Worm (Caenorhabditis elegans) whole organism, L4 larva: ENCODE data around the gene hipr-1.

Experiments used
- D1046.2 ChIP-seq: fragments of 200-800 bp; sonication (Bioruptor generic); IDR thresholded peaks from 2 replicates; pipeline ENCODE4 v1.3.6; 2022; ENCODE audit warnings: missing genetic modification characterization, missing compliant biosample characterization
- F37D6.2 ChIP-seq: sonication (generic microtip); optimal IDR thresholded peaks from 2 replicates; lab custom pipeline; 2016; ENCODE audit warnings: mild to moderate bottlenecking, missing genetic modification characterization, missing compliant biosample characterization
- R02D3.7 ChIP-seq: fragments of 150-350 bp; sonication (generic microtip); optimal IDR thresholded peaks from 3 replicates; lab custom pipeline; 2014; ENCODE audit warnings: missing biosample characterization, missing genetic modification characterization
- T20F7.1 ChIP-seq: fragments of 200-800 bp; sonication (Bioruptor generic); optimal IDR thresholded peaks from 2 replicates; lab custom pipeline; 2018; ENCODE audit warnings: mild to moderate bottlenecking, missing genetic modification characterization, missing compliant biosample characterization
- Y48G9A.11 ChIP-seq: fragments of 200-800 bp; sonication (Bioruptor generic); IDR thresholded peaks from 2 replicates; pipeline ENCODE4 v1.3.6; 2022; ENCODE audit warnings: missing genetic modification reagents, missing genetic modification characterization, missing compliant biosample characterization
- Y5F2A.4 ChIP-seq: fragments of 200-800 bp; sonication (Bioruptor generic); optimal IDR thresholded peaks from 2 replicates; lab custom pipeline; 2018; ENCODE audit warnings: mild to moderate bottlenecking, missing genetic modification characterization, missing compliant biosample characterization
- Y75B8A.6 ChIP-seq: fragments of 200-800 bp; sonication (Bioruptor generic); IDR thresholded peaks from 2 replicates; pipeline ENCODE4 v1.3.6; 2022; ENCODE audit warnings: missing genetic modification reagents, missing genetic modification characterization, missing compliant biosample characterization
- ZK337.2 ChIP-seq: fragments of 200-800 bp; sonication (Bioruptor generic); IDR thresholded peaks from 2 replicates; pipeline ENCODE4 v1.3.6; 2022; ENCODE audit warnings: missing genetic modification reagents, missing genetic modification characterization, missing compliant biosample characterization
- ZK546.5 ChIP-seq, 2 experiments: sonication (generic microtip); optimal IDR thresholded peaks; 2 replicates each; lab custom pipeline; 2017; ENCODE audit warnings: missing biosample characterization in 2 of 2, missing genetic modification characterization in 2 of 2
- aha-1 ChIP-seq: fragments of 150-350 bp; peaks from one replicate; lab custom pipeline; 2014; ENCODE audit warnings: missing biosample characterization, missing genetic modification characterization
- arid-1 ChIP-seq: fragments of 200-800 bp; sonication (Bioruptor generic); conservative IDR thresholded peaks from 2 replicates; pipeline ENCODE4 v1.3.6; 2022; ENCODE audit warnings: missing genetic modification reagents, missing genetic modification characterization, missing compliant biosample characterization
- ceh-82 ChIP-seq: sonication (generic microtip); optimal IDR thresholded peaks from 2 replicates; lab custom pipeline; 2017; ENCODE audit warnings: missing biosample characterization, missing genetic modification characterization
- cey-2 ChIP-seq: sonication (generic microtip); optimal IDR thresholded peaks from 3 replicates; lab custom pipeline; 2017; ENCODE audit warnings: missing genetic modification characterization, mild to moderate bottlenecking, missing compliant biosample characterization, antibody characterized with exemption, borderline replicate concordance; ENCODE audit not compliant: insufficient read depth
- daf-12 ChIP-seq: fragments of 150-350 bp; optimal IDR thresholded peaks from 2 replicates; lab custom pipeline; 2014; ENCODE audit warnings: missing biosample characterization, missing genetic modification reagents, missing genetic modification characterization
- daf-8 ChIP-seq: fragments of 200-800 bp; sonication (Bioruptor generic); IDR thresholded peaks from 2 replicates; pipeline ENCODE4 v1.3.6; 2022; ENCODE audit warnings: missing genetic modification characterization, missing compliant biosample characterization
- dmd-8 ChIP-seq: fragments of 200-800 bp; sonication (Bioruptor generic); IDR thresholded peaks from 2 replicates; pipeline ENCODE4 v1.3.6; 2022; ENCODE audit warnings: missing genetic modification characterization, missing compliant biosample characterization
- dmd-9 ChIP-seq: fragments of 200-800 bp; sonication (Bioruptor generic); IDR thresholded peaks from 2 replicates; pipeline ENCODE4 v1.3.6; 2022; ENCODE audit warnings: missing genetic modification reagents, missing genetic modification characterization, missing compliant biosample characterization
- egl-43 ChIP-seq: fragments of 200-800 bp; sonication (Bioruptor generic); IDR thresholded peaks from 2 replicates; pipeline ENCODE4 v1.3.6; 2022; ENCODE audit warnings: missing genetic modification reagents, missing genetic modification characterization, missing compliant biosample characterization
- fos-1 ChIP-seq: fragments of 150-350 bp; optimal IDR thresholded peaks from 2 replicates; lab custom pipeline; 2014; ENCODE audit warnings: missing biosample characterization, missing genetic modification characterization
- gei-8 ChIP-seq: fragments of 200-800 bp; sonication (Bioruptor generic); optimal IDR thresholded peaks from 2 replicates; lab custom pipeline; 2018; ENCODE audit warnings: mild to moderate bottlenecking, missing genetic modification characterization, missing compliant biosample characterization
- hmg-1.1 ChIP-seq: fragments of 200-800 bp; sonication (Bioruptor generic); IDR thresholded peaks from 2 replicates; pipeline ENCODE4 v1.3.6; 2022; ENCODE audit warnings: missing genetic modification reagents, missing genetic modification characterization, missing compliant biosample characterization
- jun-1 ChIP-seq: fragments of 150-350 bp; optimal IDR thresholded peaks from 2 replicates; lab custom pipeline; 2014; ENCODE audit warnings: missing biosample characterization, missing genetic modification reagents, missing genetic modification characterization
- lim-7 ChIP-seq: fragments of 200-800 bp; sonication (Bioruptor generic); IDR thresholded peaks from 2 replicates; pipeline ENCODE4 v1.3.6; 2022; ENCODE audit warnings: missing genetic modification characterization, missing compliant biosample characterization
- lin-15B ChIP-seq: fragments of 150-350 bp; sonication (generic microtip); optimal IDR thresholded peaks from 3 replicates; lab custom pipeline; 2014; ENCODE audit warnings: missing biosample characterization, missing genetic modification characterization
- lir-3 ChIP-seq: sonication (generic microtip); optimal IDR thresholded peaks from 2 replicates; lab custom pipeline; 2016; ENCODE audit warnings: mild to moderate bottlenecking, missing genetic modification characterization, missing compliant biosample characterization
- mdt-29 ChIP-seq: fragments of 200-800 bp; sonication (Bioruptor generic); IDR thresholded peaks from 2 replicates; pipeline ENCODE4 v1.3.6; 2022; ENCODE audit warnings: missing genetic modification reagents, missing genetic modification characterization, missing compliant biosample characterization
- mes-2 ChIP-seq: sonication (generic microtip); optimal IDR thresholded peaks from 2 replicates; lab custom pipeline; 2016; ENCODE audit warnings: missing genotype, mild to moderate bottlenecking, missing genetic modification characterization, missing compliant biosample characterization; ENCODE audit not compliant: poor library complexity, severe bottlenecking
- mxl-2 ChIP-seq: fragments of 200-800 bp; sonication (Bioruptor generic); conservative IDR thresholded peaks from 2 replicates; pipeline ENCODE4 v1.3.6; 2022; ENCODE audit warnings: missing genetic modification reagents, missing genetic modification characterization, missing compliant biosample characterization
- nhr-11 ChIP-seq: fragments of 150-350 bp; optimal IDR thresholded peaks from 2 replicates; lab custom pipeline; 2014; ENCODE audit warnings: missing biosample characterization, missing genetic modification characterization
- nhr-111 ChIP-seq: fragments of 200-800 bp; sonication (Bioruptor generic); optimal IDR thresholded peaks from 2 replicates; lab custom pipeline; 2018; ENCODE audit warnings: mild to moderate bottlenecking, missing genetic modification characterization, missing compliant biosample characterization
- nhr-237 ChIP-seq: sonication (generic microtip); optimal IDR thresholded peaks from 2 replicates; lab custom pipeline; 2017; ENCODE audit warnings: missing biosample characterization, missing genetic modification characterization
- nhr-25 ChIP-seq: sonication (generic microtip); optimal IDR thresholded peaks from 2 replicates; lab custom pipeline; 2017; ENCODE audit warnings: missing genetic modification characterization, mild to moderate bottlenecking, missing compliant biosample characterization, antibody characterized with exemption, moderate library complexity, borderline replicate concordance; ENCODE audit not compliant: insufficient read depth
- nhr-28 ChIP-seq: fragments of 150-350 bp; optimal IDR thresholded peaks from 2 replicates; lab custom pipeline; 2014; ENCODE audit warnings: missing biosample characterization, missing genetic modification characterization
- nhr-42 ChIP-seq: fragments of 200-800 bp; sonication (Bioruptor generic); IDR thresholded peaks from 2 replicates; pipeline ENCODE4 v1.3.6; 2022; ENCODE audit warnings: missing genetic modification characterization, missing compliant biosample characterization
- nhr-48 ChIP-seq: sonication (generic microtip); optimal IDR thresholded peaks from 2 replicates; lab custom pipeline; 2016; ENCODE audit warnings: mild to moderate bottlenecking, missing genetic modification characterization, missing compliant biosample characterization
- nhr-6 ChIP-seq: fragments of 150-350 bp; optimal IDR thresholded peaks from 2 replicates; lab custom pipeline; 2014; ENCODE audit warnings: missing biosample characterization, missing genetic modification characterization
- nhr-76 ChIP-seq: fragments of 150-350 bp; optimal IDR thresholded peaks from 2 replicates; lab custom pipeline; 2014; ENCODE audit warnings: missing biosample characterization, missing genetic modification characterization
- nhr-77 ChIP-seq: fragments of 150-350 bp; optimal IDR thresholded peaks from 2 replicates; lab custom pipeline; 2014; ENCODE audit warnings: missing biosample characterization, missing genetic modification characterization
- pha-4 ChIP-seq, 2 experiments: fragments of 150-350 bp in 1 of 2; fragments of 200-800 bp in 1 of 2; sonication (Bioruptor generic) in 1 of 2; IDR thresholded peaks in 1 of 2; optimal IDR thresholded peaks in 1 of 2; 2 replicates each; pipeline versions ENCODE4 v1.3.6 to Lab custom; 2014 to 2022; ENCODE audit warnings: missing genetic modification characterization in 2 of 2, missing genetic modification reagents in 2 of 2, missing biosample characterization in 1 of 2, missing compliant biosample characterization in 1 of 2
- rbr-2 ChIP-seq: sonication (generic microtip); optimal IDR thresholded peaks from 2 replicates; lab custom pipeline; 2016; ENCODE audit warnings: missing genotype, missing genetic modification characterization, missing compliant biosample characterization
- saeg-2 ChIP-seq: fragments of 200-800 bp; sonication (Bioruptor generic); IDR thresholded peaks from 2 replicates; pipeline ENCODE4 v1.3.6; 2022; ENCODE audit warnings: missing genetic modification reagents, missing genetic modification characterization, missing compliant biosample characterization
- skn-1 ChIP-seq: fragments of 150-350 bp; optimal IDR thresholded peaks from 2 replicates; lab custom pipeline; 2014; ENCODE audit warnings: missing biosample characterization, missing genetic modification characterization
- snpc-1.2 ChIP-seq: fragments of 200-800 bp; sonication (Bioruptor generic); IDR thresholded peaks from 2 replicates; pipeline ENCODE4 v1.3.6; 2022; ENCODE audit warnings: missing genetic modification reagents, missing genetic modification characterization, missing compliant biosample characterization
- spr-3 ChIP-seq: fragments of 200-800 bp; sonication (Bioruptor generic); optimal IDR thresholded peaks from 2 replicates; lab custom pipeline; 2018; ENCODE audit warnings: mild to moderate bottlenecking, missing genetic modification characterization, missing compliant biosample characterization
- tag-97 ChIP-seq: fragments of 200-800 bp; sonication (Bioruptor generic); IDR thresholded peaks from 2 replicates; pipeline ENCODE4 v1.3.6; 2022; ENCODE audit warnings: missing genetic modification characterization, missing compliant biosample characterization
- unc-130 ChIP-seq: sonication (generic microtip); optimal IDR thresholded peaks from 2 replicates; lab custom pipeline; 2016; ENCODE audit warnings: missing genetic modification reagents, missing genetic modification characterization, missing compliant biosample characterization
- unc-39 ChIP-seq: sonication (generic microtip); optimal IDR thresholded peaks from 2 replicates; lab custom pipeline; 2017; ENCODE audit warnings: missing biosample characterization, missing genetic modification characterization
- unc-62 ChIP-seq, 3 experiments: fragments of 150-350 bp in 1 of 3; sonication (generic microtip); optimal IDR thresholded peaks in 2 of 3; peaks in 1 of 3; 1 replicate in 1 of 3; 2 replicates in 2 of 3; lab custom pipeline; 2014 to 2017; ENCODE audit warnings: missing biosample characterization in 3 of 3, missing genetic modification characterization in 3 of 3, missing genetic modification reagents in 3 of 3, missing genotype in 1 of 3
- zfp-2 ChIP-seq: sonication (generic microtip); optimal IDR thresholded peaks from 2 replicates; lab custom pipeline; 2016; ENCODE audit warnings: mild to moderate bottlenecking, missing genetic modification characterization, missing compliant biosample characterization
- zfp-3 ChIP-seq: fragments of 200-800 bp; sonication (Bioruptor generic); conservative IDR thresholded peaks from 2 replicates; pipeline ENCODE4 v1.3.6; 2022; ENCODE audit warnings: missing genetic modification reagents, missing genetic modification characterization, missing compliant biosample characterization
- ztf-11 ChIP-seq: fragments of 150-350 bp; optimal IDR thresholded peaks from 2 replicates; lab custom pipeline; 2014; ENCODE audit warnings: missing biosample characterization, missing genetic modification characterization
- ztf-7 ChIP-seq: fragments of 150-350 bp; optimal IDR thresholded peaks from 2 replicates; lab custom pipeline; 2014; ENCODE audit warnings: missing biosample characterization, missing genetic modification characterization

Gene hipr-1

DNA sequence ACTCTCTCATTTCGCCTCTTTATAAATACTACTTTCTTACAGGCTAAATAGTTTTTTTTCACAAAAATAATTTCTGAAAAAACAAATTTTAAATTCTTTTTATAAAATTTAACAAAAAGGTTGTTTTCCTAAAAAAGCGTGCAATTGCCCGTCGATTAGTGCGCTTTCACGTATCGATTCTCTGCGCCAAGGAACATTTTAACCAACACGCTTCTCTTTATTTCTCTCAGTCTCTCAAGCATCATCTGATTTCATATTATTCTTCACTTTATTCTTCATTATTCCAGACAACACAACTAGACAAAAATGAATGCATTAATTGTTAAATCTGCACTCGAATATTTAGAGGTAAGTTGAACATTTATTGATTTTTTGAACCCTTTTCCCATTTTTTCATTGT, 30.3 kb upstream of the hipr-1 start, which contains the start of gene B0303.4 (continued):
- TF ChIP-seq lim-7 (GFP tag; lab: Robert Waterston, UW), result no peak
- TF ChIP-seq lir-3 (tag; lab: Kevin White, UChicago), result no peak
- TF ChIP-seq nhr-76 (tag; lab: Kevin White, UChicago), result no peak
- no peak for TF ChIP-seq tag-97 (GFP tag; lab: Robert Waterston, UW)
- no peak for TF ChIP-seq F37D6.2
- no peak for TF ChIP-seq pha-4 (GFP tag; IDR thresholded peaks at IDR 0.05; lab: Robert Waterston, UW)
- TF ChIP-seq pha-4 (tag; optimal IDR thresholded peaks at IDR 0.05; lab: Kevin White, UChicago), result peak; percentile 45
- TF ChIP-seq ZK337.2, result no peak
- no peak for TF ChIP-seq gei-8 (GFP tag; lab: Kevin White, UChicago)
- TF ChIP-seq zfp-3 (GFP tag; lab: Robert Waterston, UW), result no peak
- TF ChIP-seq unc-39 (tag; lab: Kevin White, UChicago), result no peak
- no peak for TF ChIP-seq skn-1 (tag; lab: Kevin White, UChicago)
- no peak for TF ChIP-seq lin-15B (tag; lab: Kevin White, UChicago)
- TF ChIP-seq Y5F2A.4, result no peak
- TF ChIP-seq nhr-42 (GFP tag; lab: Robert Waterston, UW), result no peak
- TF ChIP-seq nhr-111 (GFP tag; lab: Kevin White, UChicago), result no peak
- TF ChIP-seq ZK546.5 (tag; optimal IDR thresholded peaks at IDR 0.05; lab: Kevin White, UChicago), result no peak
- peak; percentile 85 for TF ChIP-seq ztf-7
- TF ChIP-seq unc-62 (GFP tag; optimal IDR thresholded peaks at IDR 0.05 in 1 of 2; lab: Kevin White, UChicago), result no peak
- TF ChIP-seq unc-62 (tag; optimal IDR thresholded peaks at IDR 0.05; lab: Kevin White, UChicago), result no peak
- no peak for TF ChIP-seq nhr-48 (tag; lab: Kevin White, UChicago)
- no peak for TF ChIP-seq nhr-6 (tag; lab: Kevin White, UChicago)
- no peak for TF ChIP-seq nhr-237 (tag; lab: Kevin White, UChicago)
- TF ChIP-seq Y48G9A.11 (GFP tag; lab: Robert Waterston, UW), result no peak
- peak; percentile 41 for TF ChIP-seq rbr-2
- TF ChIP-seq mes-2 (tag; lab: Kevin White, UChicago), result peak; percentile 65
- no peak for TF ChIP-seq nhr-11
- TF ChIP-seq R02D3.7 (tag; lab: Kevin White, UChicago), result no peak
- TF ChIP-seq daf-8, result no peak
- no peak for TF ChIP-seq aha-1
- no peak for TF ChIP-seq jun-1
- TF ChIP-seq arid-1 (GFP tag; lab: Robert Waterston, UW), result no peak
- TF ChIP-seq nhr-77 (tag; lab: Kevin White, UChicago), result no peak
- TF ChIP-seq Y75B8A.6 (GFP tag; lab: Robert Waterston, UW), result no peak
- TF ChIP-seq ceh-82, result no peak
- TF ChIP-seq nhr-25 (tag; lab: Kevin White, UChicago), result no peak
- no peak for TF ChIP-seq ztf-11 (tag; lab: Kevin White, UChicago)
- TF ChIP-seq cey-2 (tag; lab: Kevin White, UChicago), result no peak
- no peak for TF ChIP-seq D1046.2 (GFP tag; lab: Robert Waterston, UW)
- TF ChIP-seq spr-3 (GFP tag; lab: Kevin White, UChicago), result no peak
- 0 out of 2 replicates have a peak, but pooled peaks have one; percentile 34 for TF ChIP-seq hmg-1.1 (GFP tag; lab: Robert Waterston, UW)
- TF ChIP-seq dmd-8, result no peak
- no peak for TF ChIP-seq saeg-2
- TF ChIP-seq daf-12, result no peak
- TF ChIP-seq T20F7.1 (GFP tag; lab: Kevin White, UChicago), result peak; percentile 52
- no peak for TF ChIP-seq egl-43 (GFP tag; lab: Robert Waterston, UW)
- no peak for TF ChIP-seq mxl-2 (GFP tag; lab: Robert Waterston, UW)
- no peak for TF ChIP-seq fos-1 (tag; lab: Kevin White, UChicago)
- no peak for TF ChIP-seq mdt-29 (GFP tag; lab: Robert Waterston, UW)
- no peak for TF ChIP-seq snpc-1.2 (GFP tag; lab: Robert Waterston, UW)
- TF ChIP-seq zfp-2, result no peak
- TF ChIP-seq nhr-28, result peak; percentile 65
- no peak for TF ChIP-seq unc-130 (GFP tag; lab: Kevin White, UChicago)
- no peak for TF ChIP-seq dmd-9 (GFP tag; lab: Robert Waterston, UW)
